Fruit fly (Drosophila melanogaster) whole organism, adult: Measurements from ENCODE around the gene TwdlQ.

Source experiments
- CG11617 ChIP-seq: fragments of 200-800 bp; sonication (Bioruptor generic); optimal IDR thresholded peaks from 2 replicates; lab custom pipeline; 2017; ENCODE audit warnings: mild to moderate bottlenecking, missing biosample characterization, missing genetic modification reagents, missing genetic modification characterization
- CG1620 ChIP-seq: fragments of 200-800 bp; sonication (Bioruptor generic); optimal IDR thresholded peaks from 2 replicates; lab custom pipeline; 2016; ENCODE audit warnings: missing biosample characterization, missing genetic modification characterization
- CG33017 ChIP-seq: fragments of 200-800 bp; sonication (Bioruptor generic); optimal IDR thresholded peaks from 2 replicates; lab custom pipeline; 2018; ENCODE audit warnings: missing biosample characterization, mild to moderate bottlenecking, missing genetic modification characterization, moderate library complexity
- CG7101 ChIP-seq: fragments of 200-800 bp; sonication (Bioruptor generic); optimal IDR thresholded peaks from 2 replicates; lab custom pipeline; 2018; ENCODE audit warnings: missing biosample characterization, mild to moderate bottlenecking, missing genetic modification characterization, moderate library complexity
- Crg-1 ChIP-seq: fragments of 200-800 bp; sonication (Bioruptor generic); optimal IDR thresholded peaks from 2 replicates; lab custom pipeline; 2016; ENCODE audit warnings: missing biosample characterization, missing genetic modification characterization
- Hr96 ChIP-seq: fragments of 200-800 bp; sonication (Bioruptor generic); optimal IDR thresholded peaks from 2 replicates; lab custom pipeline; 2016; ENCODE audit warnings: missing biosample characterization, missing genetic modification characterization
- Mnt ChIP-seq: fragments of 200-800 bp; sonication (Bioruptor generic); optimal IDR thresholded peaks from 2 replicates; lab custom pipeline; 2016; ENCODE audit warnings: missing biosample characterization, mild to moderate bottlenecking, missing genetic modification characterization
- bab1 ChIP-seq: fragments of 200-800 bp; sonication (Bioruptor generic); optimal IDR thresholded peaks from 3 replicates; lab custom pipeline; 2019; ENCODE audit warnings: missing biosample characterization, mild to moderate bottlenecking, missing genetic modification characterization, moderate library complexity
- kay ChIP-seq: fragments of 200-800 bp; sonication (Bioruptor generic); peaks from one replicate; lab custom pipeline; 2016; ENCODE audit warnings: missing biosample characterization, missing genetic modification characterization, borderline replicate concordance
- tj ChIP-seq: fragments of 200-800 bp; sonication (Bioruptor generic); optimal IDR thresholded peaks from 3 replicates; lab custom pipeline; 2017; ENCODE audit warnings: missing biosample characterization, mild to moderate bottlenecking, missing genetic modification characterization, moderate library complexity

TwdlQ gene

dm6 chr3R:26654594-26654993, 38.8 kb downstream of the TwdlQ start:
- TF ChIP-seq Mnt (GFP tag; lab: Kevin White, UChicago), result no peak
- TF ChIP-seq tj (GFP tag; lab: Kevin White, UChicago), result no peak
- no peak for TF ChIP-seq CG1620 (GFP tag; lab: Kevin White, UChicago)
- TF ChIP-seq Hr96 (GFP tag; lab: Kevin White, UChicago), result no peak
- no peak for TF ChIP-seq CG11617 (GFP tag; lab: Kevin White, UChicago)
- no peak for TF ChIP-seq Crg-1 (GFP tag; lab: Kevin White, UChicago)
- no peak for TF ChIP-seq CG33017 (tag; lab: Kevin White, UChicago)
- TF ChIP-seq bab1 (GFP tag; lab: Kevin White, UChicago), result no peak
- TF ChIP-seq kay, result no peak
- TF ChIP-seq CG7101, result no peak
